Fruit fly (Drosophila melanogaster) whole organism, wandering third instar larva: ENCODE results near the gene CG7183.

Experiments
- Hr83 ChIP-seq: fragments of 200-300 bp; sonication (Bioruptor generic); optimal IDR thresholded peaks from 2 replicates; lab custom pipeline; 2016; ENCODE audit warnings: missing biosample characterization, mild to moderate bottlenecking, missing genetic modification characterization, moderate library complexity; ENCODE audit not compliant: poor library complexity, severe bottlenecking
- br ChIP-seq: fragments of 200-800 bp; sonication (Bioruptor generic); optimal IDR thresholded peaks from 2 replicates; lab custom pipeline; 2016; ENCODE audit warnings: missing biosample characterization, missing genetic modification characterization
- fru ChIP-seq: fragments of 200-800 bp; sonication (Bioruptor generic); optimal IDR thresholded peaks from 3 replicates; lab custom pipeline; 2016; ENCODE audit warnings: missing biosample characterization, mild to moderate bottlenecking, missing genetic modification characterization
- h ChIP-seq: fragments of 200-800 bp; sonication (Bioruptor generic); optimal IDR thresholded peaks from 3 replicates; lab custom pipeline; 2016; ENCODE audit warnings: missing biosample characterization, mild to moderate bottlenecking, missing genetic modification characterization
- pan ChIP-seq: fragments of >200 bp; optimal IDR thresholded peaks from 2 replicates; lab custom pipeline; 2017

DNA sequence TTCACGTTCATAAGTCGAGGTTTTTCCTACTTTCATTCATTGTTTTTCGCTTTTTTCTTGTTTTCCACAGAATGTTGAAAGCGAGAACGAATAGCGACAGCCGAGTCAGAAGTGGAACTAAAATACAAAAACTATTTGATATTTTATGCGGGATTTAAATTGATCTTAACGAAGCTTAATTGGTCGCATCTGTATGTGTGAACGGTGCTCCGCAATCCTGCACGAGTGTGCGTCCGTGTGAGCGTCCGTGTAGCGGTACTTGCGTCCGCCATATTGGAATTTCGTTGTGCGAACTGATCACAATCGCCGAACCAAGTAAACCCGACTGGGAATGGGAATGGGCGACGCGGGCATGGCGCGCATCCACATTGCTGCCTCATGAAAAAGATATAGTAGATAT lies 11.7 kb upstream of the CG7183 start:
- TF ChIP-seq pan (lab: Kevin White, UChicago) (no peak), h (GFP tag; lab: Kevin White, UChicago) (no peak), br (GFP tag; lab: Kevin White, UChicago) (no peak), fru (no peak), Hr83 (GFP tag; lab: Kevin White, UChicago) (no peak)
